Worm (Caenorhabditis elegans) whole organism, L4 larva: ENCODE data around the gene clec-204.

Experiments
- F37D6.2 ChIP-seq: sonication (generic microtip); optimal IDR thresholded peaks from 2 replicates; lab custom pipeline; 2016; ENCODE audit warnings: mild to moderate bottlenecking, missing genetic modification characterization, missing compliant biosample characterization
- ama-1 ChIP-seq: fragments of 150-350 bp; optimal IDR thresholded peaks from 2 replicates; lab custom pipeline; 2014; ENCODE audit warnings: inconsistent platforms, mixed read lengths
- ceh-82 ChIP-seq: sonication (generic microtip); optimal IDR thresholded peaks from 2 replicates; lab custom pipeline; 2017; ENCODE audit warnings: missing biosample characterization, missing genetic modification characterization
- ces-1 ChIP-seq: fragments of 150-350 bp; sonication (generic microtip); optimal IDR thresholded peaks from 4 replicates; lab custom pipeline; 2014; ENCODE audit warnings: missing biosample characterization, missing genetic modification reagents, missing genetic modification characterization
- cey-2 ChIP-seq: sonication (generic microtip); optimal IDR thresholded peaks from 3 replicates; lab custom pipeline; 2017; ENCODE audit warnings: missing genetic modification characterization, mild to moderate bottlenecking, missing compliant biosample characterization, antibody characterized with exemption, borderline replicate concordance; ENCODE audit not compliant: insufficient read depth
- dpl-1 ChIP-seq: fragments of 150-350 bp; optimal IDR thresholded peaks from 2 replicates; lab custom pipeline; 2014; ENCODE audit warnings: missing biosample characterization, missing genetic modification reagents, missing genetic modification characterization
- fkh-10 ChIP-seq: fragments of 150-350 bp; optimal IDR thresholded peaks from 2 replicates; lab custom pipeline; 2014; ENCODE audit warnings: missing biosample characterization, missing genetic modification reagents, missing genetic modification characterization
- lin-15B ChIP-seq: fragments of 150-350 bp; sonication (generic microtip); optimal IDR thresholded peaks from 3 replicates; lab custom pipeline; 2014; ENCODE audit warnings: missing biosample characterization, missing genetic modification characterization
- nhr-11 ChIP-seq: fragments of 150-350 bp; optimal IDR thresholded peaks from 2 replicates; lab custom pipeline; 2014; ENCODE audit warnings: missing biosample characterization, missing genetic modification characterization
- nhr-28 ChIP-seq: fragments of 150-350 bp; optimal IDR thresholded peaks from 2 replicates; lab custom pipeline; 2014; ENCODE audit warnings: missing biosample characterization, missing genetic modification characterization
- skn-1 ChIP-seq: fragments of 150-350 bp; optimal IDR thresholded peaks from 2 replicates; lab custom pipeline; 2014; ENCODE audit warnings: missing biosample characterization, missing genetic modification characterization

DNA sequence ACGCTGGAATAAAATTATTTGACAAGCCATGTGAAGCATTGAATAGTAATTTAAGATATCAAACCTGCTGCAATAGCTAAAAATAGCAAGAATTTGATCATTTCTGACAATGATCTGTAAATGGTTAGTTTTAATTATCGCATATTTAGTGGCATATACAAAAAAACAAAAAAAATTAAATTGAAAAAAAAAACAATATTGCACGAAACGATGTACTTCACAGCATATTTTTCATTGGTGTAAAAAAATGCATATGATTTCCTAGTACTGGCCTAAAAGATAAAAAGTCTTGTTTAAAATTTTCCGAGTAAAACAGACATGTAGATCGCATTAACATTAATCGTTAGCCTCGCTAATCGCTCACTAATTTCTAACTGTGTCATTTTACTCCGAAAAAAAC is 7.9 kb upstream of the clec-204 start, which contains the start of gene ZK697.8:
- TF ChIP-seq ama-1 (lab: Kevin White, UChicago), result no peak
- no peak for TF ChIP-seq nhr-11
- TF ChIP-seq ceh-82 (tag; lab: Kevin White, UChicago), result no peak
- no peak for TF ChIP-seq F37D6.2 (tag; lab: Kevin White, UChicago)
- no peak for TF ChIP-seq skn-1 (tag; lab: Kevin White, UChicago)
- TF ChIP-seq nhr-28 (tag; lab: Kevin White, UChicago), result no peak
- no peak for TF ChIP-seq lin-15B (tag; lab: Kevin White, UChicago)
- no peak for TF ChIP-seq cey-2 (tag; lab: Kevin White, UChicago)
- no peak for TF ChIP-seq fkh-10 (GFP tag; lab: Kevin White, UChicago)
- TF ChIP-seq dpl-1 (GFP tag; lab: Kevin White, UChicago), result no peak
- no peak for TF ChIP-seq ces-1
